Worm (Caenorhabditis elegans) whole organism, young adult: ENCODE measurements around the gene elf-1.

Experiments used
- B0019.2 ChIP-seq: fragments of 200-800 bp; sonication (Bioruptor generic); conservative IDR thresholded peaks from 2 replicates; pipeline ENCODE4 v1.3.6; 2022; ENCODE audit warnings: missing genetic modification reagents, missing genetic modification characterization, missing compliant biosample characterization
- F33H1.4 ChIP-seq: fragments of 200-800 bp; sonication (Bioruptor generic); IDR thresholded peaks from 2 replicates; pipeline ENCODE4 v1.3.6; 2022; ENCODE audit warnings: missing genetic modification reagents, missing genetic modification characterization, missing compliant biosample characterization
- F49E8.2 ChIP-seq: sonication (generic microtip); optimal IDR thresholded peaks from 3 replicates; lab custom pipeline; 2017; ENCODE audit warnings: missing genetic modification characterization, mild to moderate bottlenecking, missing compliant biosample characterization, antibody characterized with exemption, moderate library complexity; ENCODE audit not compliant: insufficient read depth
- F57A8.1 ChIP-seq: fragments of 200-800 bp; sonication (Bioruptor generic); optimal IDR thresholded peaks from 2 replicates; lab custom pipeline; 2018; ENCODE audit warnings: mild to moderate bottlenecking, missing genetic modification characterization, moderate library complexity, missing compliant biosample characterization
- K11D2.4 ChIP-seq: fragments of 200-800 bp; sonication (Bioruptor generic); IDR thresholded peaks from 2 replicates; pipeline ENCODE4 v1.3.6; 2022; ENCODE audit warnings: missing genetic modification reagents, missing genetic modification characterization, missing compliant biosample characterization
- K12H6.12 ChIP-seq: fragments of 200-800 bp; sonication (Bioruptor generic); optimal IDR thresholded peaks from 2 replicates; lab custom pipeline; 2018; ENCODE audit warnings: mild to moderate bottlenecking, missing genetic modification characterization, missing compliant biosample characterization
- Y95B8A.8 ChIP-seq: fragments of 200-800 bp; sonication (Bioruptor generic); IDR thresholded peaks from 2 replicates; pipeline ENCODE4 v1.3.6; 2022; ENCODE audit warnings: missing genetic modification reagents, missing genetic modification characterization, missing compliant biosample characterization
- atf-7 ChIP-seq: sonication (generic microtip); optimal IDR thresholded peaks from 2 replicates; lab custom pipeline; 2017; ENCODE audit warnings: mild to moderate bottlenecking, missing genetic modification characterization, missing compliant biosample characterization
- attf-5 ChIP-seq: fragments of 200-800 bp; sonication (Bioruptor generic); optimal IDR thresholded peaks from 2 replicates; lab custom pipeline; 2018; ENCODE audit warnings: mild to moderate bottlenecking, missing genetic modification characterization, missing compliant biosample characterization
- attf-6 ChIP-seq: fragments of 200-800 bp; sonication (Bioruptor generic); IDR thresholded peaks from 2 replicates; pipeline ENCODE4 v1.3.6; 2022; ENCODE audit warnings: missing genetic modification reagents, missing genetic modification characterization, missing compliant biosample characterization
- cebp-1 ChIP-seq, 2 experiments: fragments of 200-800 bp in 1 of 2; sonication (Bioruptor generic) in 1 of 2; sonication (generic microtip) in 1 of 2; IDR thresholded peaks in 1 of 2; optimal IDR thresholded peaks in 1 of 2; 2 replicates each; pipeline versions ENCODE4 v1.3.6 to Lab custom; 2017 to 2022; ENCODE audit warnings: missing compliant biosample characterization in 2 of 2, missing genetic modification characterization in 2 of 2, mild to moderate bottlenecking in 1 of 2, missing genetic modification reagents in 1 of 2, moderate library complexity in 1 of 2
- ceh-27 ChIP-seq: fragments of 200-800 bp; sonication (Bioruptor generic); optimal IDR thresholded peaks from 2 replicates; lab custom pipeline; 2018; ENCODE audit warnings: mild to moderate bottlenecking, missing genetic modification characterization, moderate library complexity, missing compliant biosample characterization
- ceh-91 ChIP-seq: fragments of 200-800 bp; sonication (Bioruptor generic); IDR thresholded peaks from 2 replicates; pipeline ENCODE4 v1.3.6; 2022; ENCODE audit warnings: missing genetic modification reagents, missing genetic modification characterization, missing compliant biosample characterization
- die-1 ChIP-seq: sonication (generic microtip); optimal IDR thresholded peaks from 2 replicates; lab custom pipeline; 2016; ENCODE audit warnings: missing genotype, mild to moderate bottlenecking, missing genetic modification characterization, missing compliant biosample characterization
- dox-1 ChIP-seq: fragments of 200-800 bp; sonication (Bioruptor generic); IDR thresholded peaks from 2 replicates; pipeline ENCODE4 v1.3.6; 2022; ENCODE audit warnings: missing genetic modification reagents, missing genetic modification characterization, missing compliant biosample characterization
- egl-44 ChIP-seq: fragments of 200-800 bp; sonication (Bioruptor generic); IDR thresholded peaks from 2 replicates; pipeline ENCODE4 v1.3.6; 2022; ENCODE audit warnings: missing genetic modification reagents, missing genetic modification characterization, missing compliant biosample characterization
- egrh-3 ChIP-seq: fragments of 200-800 bp; sonication (Bioruptor generic); IDR thresholded peaks from 2 replicates; pipeline ENCODE4 v1.3.6; 2022; ENCODE audit warnings: missing genetic modification reagents, missing genetic modification characterization, missing compliant biosample characterization
- fkh-3 ChIP-seq: sonication (generic microtip); optimal IDR thresholded peaks from 2 replicates; lab custom pipeline; 2016; ENCODE audit warnings: mild to moderate bottlenecking, missing genetic modification characterization, missing compliant biosample characterization
- gei-17 ChIP-seq: fragments of 200-800 bp; sonication (Bioruptor generic); optimal IDR thresholded peaks from 2 replicates; lab custom pipeline; 2018; ENCODE audit warnings: mild to moderate bottlenecking, missing genetic modification characterization, missing compliant biosample characterization
- hmg-1.2 ChIP-seq: fragments of 200-800 bp; sonication (Bioruptor generic); IDR thresholded peaks from 2 replicates; pipeline ENCODE4 v1.3.6; 2022; ENCODE audit warnings: missing genetic modification reagents, missing genetic modification characterization, missing compliant biosample characterization
- lin-35 ChIP-seq, 3 experiments: fragments of 150-350 bp in 2 of 3; sonication (generic microtip) in 1 of 3; optimal IDR thresholded peaks; 2 replicates each; lab custom pipeline; 2014 to 2018; ENCODE audit warnings: missing biosample characterization in 3 of 3, missing genetic modification characterization in 3 of 3, missing genetic modification reagents in 3 of 3
- lin-40 ChIP-seq: sonication (generic microtip); optimal IDR thresholded peaks from 2 replicates; lab custom pipeline; 2016; ENCODE audit warnings: missing genetic modification characterization, mild to moderate bottlenecking, missing compliant biosample characterization, missing genotype, missing genetic modification reagents
- lir-1 ChIP-seq: fragments of 200-800 bp; sonication (Bioruptor generic); conservative IDR thresholded peaks from 2 replicates; pipeline ENCODE4 v1.3.6; 2022; ENCODE audit warnings: missing genetic modification reagents, missing genetic modification characterization, missing compliant biosample characterization
- madf-6 ChIP-seq: fragments of 200-800 bp; sonication (Bioruptor generic); IDR thresholded peaks from 2 replicates; pipeline ENCODE4 v1.3.6; 2022; ENCODE audit warnings: missing genetic modification reagents, missing genetic modification characterization, missing compliant biosample characterization
- mcd-1 ChIP-seq: fragments of 200-800 bp; sonication (Bioruptor generic); IDR thresholded peaks from 2 replicates; pipeline ENCODE4 v1.3.6; 2022; ENCODE audit warnings: missing genetic modification reagents, missing genetic modification characterization, missing compliant biosample characterization
- mxl-1 ChIP-seq: sonication (generic microtip); optimal IDR thresholded peaks from 2 replicates; lab custom pipeline; 2016; ENCODE audit warnings: missing genetic modification characterization, missing compliant biosample characterization
- nfya-1 ChIP-seq: sonication (generic microtip); optimal IDR thresholded peaks from 2 replicates; lab custom pipeline; 2017; ENCODE audit warnings: antibody characterized with exemption, missing compliant biosample characterization, missing genetic modification characterization, borderline replicate concordance; ENCODE audit not compliant: insufficient read depth
- nfya-2 ChIP-seq: fragments of 200-800 bp; sonication (Bioruptor generic); IDR thresholded peaks from 2 replicates; pipeline ENCODE4 v1.3.6; 2022; ENCODE audit warnings: missing genetic modification reagents, missing genetic modification characterization, missing compliant biosample characterization
- nhr-179 ChIP-seq: sonication (generic microtip); optimal IDR thresholded peaks from 2 replicates; lab custom pipeline; 2016; ENCODE audit warnings: mild to moderate bottlenecking, missing genetic modification characterization, missing compliant biosample characterization
- nhr-80 ChIP-seq: sonication (generic microtip); optimal IDR thresholded peaks from 2 replicates; lab custom pipeline; 2016; ENCODE audit warnings: missing genetic modification characterization, missing compliant biosample characterization
- sdz-38 ChIP-seq: sonication (generic microtip); optimal IDR thresholded peaks from 2 replicates; lab custom pipeline; 2016; ENCODE audit warnings: missing genotype, missing genetic modification characterization, missing compliant biosample characterization
- sea-2 ChIP-seq: fragments of 200-800 bp; sonication (Bioruptor generic); IDR thresholded peaks from 2 replicates; pipeline ENCODE4 v1.3.6; 2022; ENCODE audit warnings: missing genetic modification characterization, missing compliant biosample characterization
- snpc-1.1 ChIP-seq: sonication (generic microtip); optimal IDR thresholded peaks from 2 replicates; lab custom pipeline; 2017; ENCODE audit warnings: missing genetic modification characterization, mild to moderate bottlenecking, missing compliant biosample characterization, antibody characterized with exemption, moderate library complexity, missing genotype, missing genetic modification reagents; ENCODE audit not compliant: insufficient read depth
- snpc-1.3 ChIP-seq: sonication (generic microtip); optimal IDR thresholded peaks from 2 replicates; lab custom pipeline; 2017; ENCODE audit warnings: missing genetic modification characterization, mild to moderate bottlenecking, missing compliant biosample characterization, antibody characterized with exemption, moderate library complexity, missing genotype, missing genetic modification reagents; ENCODE audit not compliant: insufficient read depth
- somi-1 ChIP-seq: fragments of 200-800 bp; sonication (Bioruptor generic); optimal IDR thresholded peaks from 2 replicates; lab custom pipeline; 2018; ENCODE audit warnings: mild to moderate bottlenecking, missing genetic modification characterization, missing compliant biosample characterization
- zfh-2 ChIP-seq: fragments of 200-800 bp; sonication (Bioruptor generic); conservative IDR thresholded peaks from 2 replicates; pipeline ENCODE4 v1.3.6; 2022; ENCODE audit warnings: missing genetic modification reagents, missing genetic modification characterization, missing compliant biosample characterization

The elf-1 gene

ce11 chrIII:668303-668893 lies 20.6 kb upstream of the elf-1 start, which contains the start of gene W02B3.3 (continued):
- TF ChIP-seq Y95B8A.8 (GFP tag; lab: Robert Waterston, UW) (no peak), lin-40 (tag; lab: Kevin White, UChicago) (peak; percentile 57), zfh-2 (peak; percentile 87), K12H6.12 (tag; lab: Kevin White, UChicago) (peak; percentile 59), nfya-1 (tag; lab: Kevin White, UChicago) (no peak)

- TF ChIP-seq atf-7 (no peak), ceh-91 (GFP tag; lab: Robert Waterston, UW) (no peak), sdz-38 (tag; lab: Kevin White, UChicago) (no peak), madf-6 (no peak), attf-6 (no peak), mxl-1 (no peak), zfh-2 (peak; percentile 92), ceh-27 (GFP tag; lab: Kevin White, UChicago) (peak; percentile 5), lin-40 (tag; lab: Kevin White, UChicago) (peak; percentile 46), lir-1 (GFP tag; lab: Robert Waterston, UW) (no peak), K11D2.4 (GFP tag; lab: Robert Waterston, UW) (no peak), lin-35 (GFP tag; optimal IDR thresholded peaks at IDR 0.05; lab: Kevin White, UChicago) (peak in 1 of 3 experiments; percentile 34), F49E8.2 (tag; lab: Kevin White, UChicago) (no peak), nhr-179 (tag; lab: Kevin White, UChicago) (no peak), hmg-1.2 (GFP tag; lab: Robert Waterston, UW) (peak; percentile 57; the same call in 1 of the 2 replicates), attf-5 (GFP tag; lab: Kevin White, UChicago) (peak; percentile 1), K12H6.12 (tag; lab: Kevin White, UChicago) (peak; percentile 51), somi-1 (GFP tag; lab: Kevin White, UChicago) (no peak), egl-44 (GFP tag; lab: Robert Waterston, UW) (no peak), egrh-3 (GFP tag; lab: Robert Waterston, UW) (no peak), dox-1 (peak; percentile 17; the same call in 1 of the 2 replicates), F57A8.1 (GFP tag; lab: Kevin White, UChicago) (no peak), snpc-1.1 (tag; lab: Kevin White, UChicago) (no peak), snpc-1.3 (tag; lab: Kevin White, UChicago) (no peak), die-1 (tag; lab: Kevin White, UChicago) (no peak), F33H1.4 (GFP tag; lab: Robert Waterston, UW) (no peak), mcd-1 (GFP tag; lab: Robert Waterston, UW) (no peak), cebp-1 (GFP tag; IDR thresholded peaks at IDR 0.05; lab: Robert Waterston, UW) (no peak), cebp-1 (tag; optimal IDR thresholded peaks at IDR 0.05; lab: Kevin White, UChicago) (peak; percentile 43), gei-17 (GFP tag; lab: Kevin White, UChicago) (no peak), sea-2 (GFP tag; lab: Robert Waterston, UW) (no peak), B0019.2 (GFP tag; lab: Robert Waterston, UW) (no peak), nfya-2 (no peak)
These were observed 18.0 kb upstream of the elf-1 start for ce11 chrIII:670994-671393.

ce11 chrIII:675413-675812 lies 13.6 kb upstream of the elf-1 start:
- no peak for TF ChIP-seq nhr-80 (tag; lab: Kevin White, UChicago)
- no peak for TF ChIP-seq fkh-3 (tag; lab: Kevin White, UChicago)
- TF ChIP-seq ceh-27 (GFP tag; lab: Kevin White, UChicago), result no peak
- TF ChIP-seq, all 124 proteins: peak for 0
